Worm (Caenorhabditis elegans): ENCODE data around the gene lipl-4.

DNA sequence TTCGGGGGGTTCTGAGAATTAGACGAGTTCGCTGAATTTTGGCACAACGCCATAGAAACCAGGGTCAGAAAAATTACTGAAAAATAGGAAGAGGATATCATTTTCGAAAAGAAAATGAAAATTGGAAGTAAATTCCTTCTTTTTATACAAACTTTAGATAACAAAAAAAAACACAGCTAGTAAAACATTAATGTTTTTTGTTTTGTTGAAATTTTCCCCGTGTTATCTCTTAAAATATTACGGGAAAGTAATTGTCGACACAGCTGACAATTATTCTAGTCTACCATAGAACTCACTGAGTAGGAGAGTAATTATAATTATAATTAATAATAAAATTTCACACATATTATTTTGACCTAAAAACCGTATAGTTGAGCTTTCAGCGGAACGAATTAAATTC is 9.1 kb downstream of the lipl-4 start, which contains the start of gene spp-26:
- no peak for TF ChIP-seq snpc-4 (GFP tag; optimal IDR thresholded peaks at IDR 0.05)
- no peak for TF ChIP-seq snpc-4 (tag; optimal IDR thresholded peaks at IDR 0.05)
- no peak for TF ChIP-seq nfya-1 (tag; optimal IDR thresholded peaks at IDR 0.05; ENCODE audit: borderline replicate concordance, insufficient read depth)
- no peak for TF ChIP-seq ama-1 (optimal IDR thresholded peaks at IDR 0.05)
- TF ChIP-seq ama-1 (GFP tag; optimal IDR thresholded peaks at IDR 0.05) = no peak
- TF ChIP-seq xnd-1 (tag; optimal IDR thresholded peaks at IDR 0.05) = no peak
- TF ChIP-seq D2030.7 (GFP tag; IDR thresholded peaks at IDR 0.05) = no peak
- no peak for TF ChIP-seq lir-1 (GFP tag; conservative IDR thresholded peaks at IDR 0.05)
- TF ChIP-seq ceh-91 (GFP tag; IDR thresholded peaks at IDR 0.05) = no peak
- no peak for TF ChIP-seq F33H1.4 (GFP tag; IDR thresholded peaks at IDR 0.05)
- TF ChIP-seq unc-62 (GFP tag; optimal IDR thresholded peaks at IDR 0.05) = no peak
- TF ChIP-seq ekl-4 (GFP tag; IDR thresholded peaks at IDR 0.05) = no peak
- no peak for TF ChIP-seq lin-54 (GFP tag; optimal IDR thresholded peaks at IDR 0.05)
- TF ChIP-seq tbx-9 (tag; optimal IDR thresholded peaks at IDR 0.05; ENCODE audit: borderline replicate concordance) = no peak
- no peak for TF ChIP-seq F55B11.4 (tag; optimal IDR thresholded peaks at IDR 0.05; ENCODE audit: borderline replicate concordance, insufficient read depth)
- no peak for TF ChIP-seq lin-26 (GFP tag; IDR thresholded peaks at IDR 0.05)

Data from whole organism, young adult.